Fruit fly (Drosophila melanogaster) whole organism, pupa: ENCODE measurements around the gene CG11596.

ENCODE experiments used
- CG12605 ChIP-seq: fragments of 200-800 bp; sonication (Bioruptor generic); IDR thresholded peaks from 2 replicates; pipeline ENCODE4 v1.3.6; 2022; ENCODE audit warnings: missing biosample characterization, missing genetic modification characterization
- CG13204 ChIP-seq: fragments of 200-800 bp; sonication (Bioruptor generic); optimal IDR thresholded peaks from 2 replicates; lab custom pipeline; 2018; ENCODE audit warnings: missing biosample characterization, mild to moderate bottlenecking, missing genetic modification characterization, moderate library complexity
- CG17806 ChIP-seq: fragments of 200-800 bp; sonication (Bioruptor generic); optimal IDR thresholded peaks from 2 replicates; lab custom pipeline; 2018; ENCODE audit warnings: missing biosample characterization, mild to moderate bottlenecking, missing genetic modification characterization, moderate library complexity
- CG34367 ChIP-seq: fragments of 200-800 bp; sonication (Bioruptor generic); optimal IDR thresholded peaks from 2 replicates; lab custom pipeline; 2018; ENCODE audit warnings: missing biosample characterization, mild to moderate bottlenecking, missing genetic modification characterization
- CG8159 ChIP-seq: fragments of 200-800 bp; sonication (Bioruptor generic); optimal IDR thresholded peaks from 3 replicates; lab custom pipeline; 2018; ENCODE audit warnings: missing biosample characterization, mild to moderate bottlenecking, missing genetic modification characterization, moderate library complexity
- CG8301 ChIP-seq: fragments of 200-800 bp; sonication (Bioruptor generic); optimal IDR thresholded peaks from 2 replicates; lab custom pipeline; 2018; ENCODE audit warnings: missing biosample characterization, mild to moderate bottlenecking, missing genetic modification characterization
- D1 ChIP-seq: fragments of 200-800 bp; sonication (Bioruptor generic); optimal IDR thresholded peaks from 2 replicates; lab custom pipeline; 2018; ENCODE audit warnings: missing biosample characterization, mild to moderate bottlenecking, missing genetic modification characterization, moderate library complexity
- EcR ChIP-seq: fragments of 200-800 bp; sonication (Bioruptor generic); optimal IDR thresholded peaks from 3 replicates; lab custom pipeline; 2019; ENCODE audit warnings: missing biosample characterization, missing genetic modification characterization, mild to moderate bottlenecking, moderate library complexity, missing genetic modification reagents
- Ets98B ChIP-seq: fragments of 200-800 bp; sonication (Bioruptor generic); IDR thresholded peaks from 2 replicates; pipeline ENCODE4 v1.3.6; 2022; ENCODE audit warnings: missing biosample characterization, missing genetic modification characterization
- Pif1A ChIP-seq: fragments of 200-800 bp; sonication (Bioruptor generic); optimal IDR thresholded peaks from 3 replicates; lab custom pipeline; 2016; ENCODE audit warnings: missing biosample characterization, missing genetic modification characterization
- Pif1B ChIP-seq: fragments of 200-800 bp; sonication (Bioruptor generic); optimal IDR thresholded peaks from 3 replicates; lab custom pipeline; 2016; ENCODE audit warnings: missing biosample characterization, missing genetic modification characterization
- Snoo ChIP-seq: fragments of 200-800 bp; sonication (Bioruptor generic); optimal IDR thresholded peaks from 3 replicates; lab custom pipeline; 2017; ENCODE audit warnings: missing biosample characterization, mild to moderate bottlenecking, missing genetic modification characterization, inconsistent platforms
- fd96Ca ChIP-seq: fragments of 200-800 bp; sonication (Bioruptor generic); IDR thresholded peaks from 3 replicates; pipeline ENCODE4 v1.3.6; 2022; ENCODE audit warnings: missing biosample characterization, missing genetic modification characterization
- rn ChIP-seq: fragments of 200-800 bp; sonication (Bioruptor generic); IDR thresholded peaks from 2 replicates; pipeline ENCODE4 v1.3.6; 2022; ENCODE audit warnings: missing biosample characterization, missing genetic modification characterization

- TF ChIP-seq EcR (GFP tag; lab: Kevin White, UChicago) (no peak), CG12605 (GFP tag; lab: Robert Waterston, UW) (no peak), Snoo (tag; lab: Kevin White, UChicago) (no peak), rn (no peak), CG13204 (GFP tag; lab: Kevin White, UChicago) (no peak), Pif1B (no peak), Pif1A (GFP tag; lab: Kevin White, UChicago) (no peak), D1 (tag; lab: Kevin White, UChicago) (no peak), CG8159 (tag; lab: Kevin White, UChicago) (no peak), Ets98B (GFP tag; lab: Robert Waterston, UW) (no peak), fd96Ca (GFP tag; lab: Robert Waterston, UW) (no peak), CG8301 (tag; lab: Kevin White, UChicago) (no peak), CG34367 (no peak), CG17806 (tag; lab: Kevin White, UChicago) (no peak)
These were observed 24.4 kb upstream of the CG11596 start, which contains the start of gene CG32801 for dm6 chrX:1903077-1903476.
